Worm (Caenorhabditis elegans) whole organism, early embryonic: ENCODE results near the gene mrp-5.

Source experiments
- B0310.2 ChIP-seq: sonication (generic microtip); optimal IDR thresholded peaks from 2 replicates; lab custom pipeline; 2016; ENCODE audit warnings: mild to moderate bottlenecking, missing genetic modification characterization, missing compliant biosample characterization
- ama-1 ChIP-seq: fragments of 150-350 bp; optimal IDR thresholded peaks from 2 replicates; lab custom pipeline; 2014
- ceh-36 ChIP-seq: sonication (generic microtip); optimal IDR thresholded peaks from 2 replicates; lab custom pipeline; 2016; ENCODE audit warnings: missing genetic modification characterization, inconsistent platforms, missing compliant biosample characterization
- flt-1 ChIP-seq: fragments of 200-800 bp; sonication (Bioruptor generic); IDR thresholded peaks from 2 replicates; pipeline ENCODE4 v1.3.6; 2022; ENCODE audit warnings: missing genetic modification characterization, missing compliant biosample characterization
- hnd-1 ChIP-seq: sonication (generic microtip); optimal IDR thresholded peaks from 2 replicates; lab custom pipeline; 2016; ENCODE audit warnings: missing genetic modification characterization, missing compliant biosample characterization
- pes-1 ChIP-seq: fragments of 200-800 bp; sonication (Bioruptor generic); IDR thresholded peaks from 2 replicates; pipeline ENCODE4 v1.3.6; 2022; ENCODE audit warnings: missing genetic modification reagents, missing genetic modification characterization, missing compliant biosample characterization
- tbx-37 ChIP-seq: fragments of 200-800 bp; sonication (Bioruptor generic); conservative IDR thresholded peaks from 2 replicates; pipeline ENCODE4 v1.3.6; 2022; ENCODE audit warnings: missing genetic modification reagents, missing genetic modification characterization, missing compliant biosample characterization

ce11 chrX:14978756-14979155, 32.6 kb upstream of the mrp-5 start:
- TF ChIP-seq hnd-1 (no peak), ama-1 (lab: Kevin White, UChicago) (no peak), flt-1 (GFP tag; lab: Robert Waterston, UW) (no peak), ceh-36 (no peak), B0310.2 (tag; lab: Kevin White, UChicago) (no peak), pes-1 (no peak), tbx-37 (GFP tag; lab: Robert Waterston, UW) (no peak)
